Worm (Caenorhabditis elegans) whole organism, late embryonic: Measurements from ENCODE around the gene tmbi-4.

Experiments used
- F13H6.1 ChIP-seq: sonication (generic microtip); optimal IDR thresholded peaks from 2 replicates; lab custom pipeline; 2016; ENCODE audit warnings: missing genetic modification characterization, missing compliant biosample characterization
- K09A11.1 ChIP-seq: sonication (generic microtip); optimal IDR thresholded peaks from 2 replicates; lab custom pipeline; 2017; ENCODE audit warnings: antibody characterized with exemption, mild to moderate bottlenecking, missing genetic modification characterization, missing compliant biosample characterization; ENCODE audit not compliant: insufficient read depth
- T23F11.4 ChIP-seq: fragments of 200-800 bp; sonication (Bioruptor generic); optimal IDR thresholded peaks from 2 replicates; lab custom pipeline; 2018; ENCODE audit warnings: mild to moderate bottlenecking, missing genetic modification characterization, missing compliant biosample characterization
- Y22D7AL.16 ChIP-seq: sonication (generic microtip); optimal IDR thresholded peaks from 2 replicates; lab custom pipeline; 2016; ENCODE audit warnings: missing genetic modification characterization, missing compliant biosample characterization
- ahr-1 ChIP-seq: sonication (generic microtip); optimal IDR thresholded peaks from 2 replicates; lab custom pipeline; 2016; ENCODE audit warnings: missing genetic modification characterization, missing compliant biosample characterization
- ama-1 ChIP-seq: fragments of 150-350 bp; optimal IDR thresholded peaks from 2 replicates; lab custom pipeline; 2014
- ceh-14 ChIP-seq: sonication (generic microtip); optimal IDR thresholded peaks from 2 replicates; lab custom pipeline; 2016; ENCODE audit warnings: missing genotype, missing genetic modification characterization, missing compliant biosample characterization
- ceh-19 ChIP-seq: fragments of 200-800 bp; sonication (Bioruptor generic); optimal IDR thresholded peaks from 2 replicates; lab custom pipeline; 2018; ENCODE audit warnings: mild to moderate bottlenecking, missing genetic modification characterization, missing compliant biosample characterization
- ceh-2 ChIP-seq: sonication (generic microtip); optimal IDR thresholded peaks from 2 replicates; lab custom pipeline; 2016; ENCODE audit warnings: missing genotype, missing genetic modification characterization, missing compliant biosample characterization
- ceh-22 ChIP-seq: sonication (generic microtip); optimal IDR thresholded peaks from 2 replicates; lab custom pipeline; 2017; ENCODE audit warnings: missing biosample characterization, missing genetic modification characterization
- ceh-30 ChIP-seq: fragments of 150-350 bp; optimal IDR thresholded peaks from 2 replicates; lab custom pipeline; 2014; ENCODE audit warnings: missing biosample characterization, missing genetic modification characterization
- ceh-31 ChIP-seq: sonication (generic microtip); optimal IDR thresholded peaks from 2 replicates; lab custom pipeline; 2016; ENCODE audit warnings: missing genetic modification characterization, missing compliant biosample characterization
- ceh-34 ChIP-seq: sonication (generic microtip); optimal IDR thresholded peaks from 2 replicates; lab custom pipeline; 2016; ENCODE audit warnings: mild to moderate bottlenecking, missing genetic modification characterization, missing compliant biosample characterization
- ceh-45 ChIP-seq: fragments of 200-800 bp; sonication (Bioruptor generic); IDR thresholded peaks from 2 replicates; pipeline ENCODE4 v1.3.6; 2022; ENCODE audit warnings: missing genetic modification reagents, missing genetic modification characterization, missing compliant biosample characterization
- ceh-48 ChIP-seq: sonication (generic microtip); optimal IDR thresholded peaks from 2 replicates; lab custom pipeline; 2016; ENCODE audit warnings: missing genetic modification characterization, inconsistent platforms, missing compliant biosample characterization
- dmd-4 ChIP-seq: sonication (generic microtip); optimal IDR thresholded peaks from 2 replicates; lab custom pipeline; 2016; ENCODE audit warnings: borderline replicate concordance, missing genetic modification characterization, missing compliant biosample characterization
- dve-1 ChIP-seq: sonication (generic microtip); optimal IDR thresholded peaks from 2 replicates; lab custom pipeline; 2017; ENCODE audit warnings: antibody characterized with exemption, mild to moderate bottlenecking, missing genetic modification characterization, missing compliant biosample characterization
- elt-2 ChIP-seq: sonication (generic microtip); optimal IDR thresholded peaks from 2 replicates; lab custom pipeline; 2016; ENCODE audit warnings: missing genetic modification reagents, missing genetic modification characterization, missing compliant biosample characterization
- elt-4 ChIP-seq: sonication (generic microtip); optimal IDR thresholded peaks from 2 replicates; lab custom pipeline; 2016; ENCODE audit warnings: missing genetic modification characterization, missing compliant biosample characterization
- ets-4 ChIP-seq: sonication (generic microtip); optimal IDR thresholded peaks from 2 replicates; lab custom pipeline; 2016; ENCODE audit warnings: missing genetic modification characterization, missing compliant biosample characterization
- fkh-6 ChIP-seq: sonication (generic microtip); optimal IDR thresholded peaks from 2 replicates; lab custom pipeline; 2016; ENCODE audit warnings: missing genetic modification characterization, missing compliant biosample characterization
- hlh-15 ChIP-seq: sonication (generic microtip); optimal IDR thresholded peaks from 2 replicates; lab custom pipeline; 2016; ENCODE audit warnings: missing genetic modification characterization, missing compliant biosample characterization
- hlh-30 ChIP-seq: sonication (generic microtip); optimal IDR thresholded peaks from 2 replicates; lab custom pipeline; 2017; ENCODE audit warnings: antibody characterized with exemption, missing genetic modification characterization, missing compliant biosample characterization; ENCODE audit not compliant: insufficient read depth
- hlh-8 ChIP-seq: sonication (generic microtip); optimal IDR thresholded peaks from 2 replicates; lab custom pipeline; 2016; ENCODE audit warnings: missing genotype, missing genetic modification characterization, missing compliant biosample characterization
- lin-11 ChIP-seq: fragments of 200-800 bp; sonication (Bioruptor generic); optimal IDR thresholded peaks from 2 replicates; lab custom pipeline; 2018; ENCODE audit warnings: mild to moderate bottlenecking, missing genetic modification characterization, missing compliant biosample characterization
- madf-2 ChIP-seq: sonication (generic microtip); optimal IDR thresholded peaks from 2 replicates; lab custom pipeline; 2017; ENCODE audit warnings: missing genetic modification characterization, missing compliant biosample characterization
- nfya-1 ChIP-seq: sonication (generic microtip); optimal IDR thresholded peaks from 2 replicates; lab custom pipeline; 2017; ENCODE audit warnings: missing genetic modification characterization, mild to moderate bottlenecking, missing compliant biosample characterization, antibody characterized with exemption, moderate library complexity
- npax-4 ChIP-seq: sonication (generic microtip); optimal IDR thresholded peaks from 2 replicates; lab custom pipeline; 2016; ENCODE audit warnings: missing genetic modification characterization, missing compliant biosample characterization
- odd-2 ChIP-seq: sonication (generic microtip); optimal IDR thresholded peaks from 2 replicates; lab custom pipeline; 2017; ENCODE audit warnings: antibody characterized with exemption, mild to moderate bottlenecking, missing genetic modification characterization, missing compliant biosample characterization
- pat-9 ChIP-seq: fragments of 200-800 bp; sonication (Bioruptor generic); optimal IDR thresholded peaks from 2 replicates; lab custom pipeline; 2018; ENCODE audit warnings: mild to moderate bottlenecking, missing genetic modification characterization, moderate library complexity, missing compliant biosample characterization
- pha-2 ChIP-seq: sonication (generic microtip); optimal IDR thresholded peaks from 2 replicates; lab custom pipeline; 2017; ENCODE audit warnings: mild to moderate bottlenecking, missing genetic modification characterization, missing compliant biosample characterization
- pqm-1 ChIP-seq: sonication (generic microtip); optimal IDR thresholded peaks from 2 replicates; lab custom pipeline; 2016; ENCODE audit warnings: missing genetic modification characterization, missing compliant biosample characterization
- pros-1 ChIP-seq: fragments of 150-350 bp; optimal IDR thresholded peaks from 2 replicates; lab custom pipeline; 2014; ENCODE audit warnings: missing biosample characterization, missing genetic modification reagents, missing genetic modification characterization
- sdc-2 ChIP-seq: sonication (generic microtip); optimal IDR thresholded peaks from 2 replicates; lab custom pipeline; 2016; ENCODE audit warnings: missing genotype, missing genetic modification characterization, missing compliant biosample characterization
- syd-9 ChIP-seq: sonication (generic microtip); optimal IDR thresholded peaks from 2 replicates; lab custom pipeline; 2016; ENCODE audit warnings: mild to moderate bottlenecking, missing genetic modification characterization, moderate library complexity, missing compliant biosample characterization
- unc-3 ChIP-seq, 2 experiments: fragments of 200-800 bp in 1 of 2; sonication (Bioruptor generic) in 1 of 2; sonication (generic microtip) in 1 of 2; conservative IDR thresholded peaks in 1 of 2; optimal IDR thresholded peaks in 1 of 2; 2 replicates each; pipeline versions ENCODE4 v1.3.6 to Lab custom; 2016 to 2022; ENCODE audit warnings: missing compliant biosample characterization in 2 of 2, missing genetic modification characterization in 2 of 2, missing genetic modification reagents in 1 of 2
- unc-86 ChIP-seq: sonication (generic microtip); optimal IDR thresholded peaks from 2 replicates; lab custom pipeline; 2016; ENCODE audit warnings: missing genetic modification characterization, missing compliant biosample characterization
- zip-5 ChIP-seq: sonication (generic microtip); optimal IDR thresholded peaks from 2 replicates; lab custom pipeline; 2016; ENCODE audit warnings: missing genetic modification characterization, missing compliant biosample characterization

tmbi-4 gene

ce11 chrX:9137402-9137801 is 13.1 kb upstream of the tmbi-4 start, which contains the start of gene B0563.6:
B0563.6 (plus strand) TSS chrX:9137702.
- no peak for TF ChIP-seq ets-4 (tag; lab: Kevin White, UChicago)
- no peak for TF ChIP-seq lin-11
- no peak for TF ChIP-seq pha-2 (tag; lab: Kevin White, UChicago)
- no peak for TF ChIP-seq nfya-1 (tag; lab: Kevin White, UChicago)
- TF ChIP-seq elt-2 = no peak

ce11 chrX:9145848-9146247 is 4.6 kb upstream of the tmbi-4 start, which contains the start of gene B0563.5:
B0563.5 (plus strand) TSS chrX:9146148.
- TF ChIP-seq elt-4 (tag; lab: Kevin White, UChicago) (no peak), npax-4 (tag; lab: Kevin White, UChicago) (no peak), madf-2 (no peak), pat-9 (no peak), ets-4 (tag; lab: Kevin White, UChicago) (no peak), hlh-30 (tag; lab: Kevin White, UChicago) (no peak), nfya-1 (tag; lab: Kevin White, UChicago) (no peak), ceh-2 (tag; lab: Kevin White, UChicago) (no peak), ceh-31 (tag; lab: Kevin White, UChicago) (no peak), F13H6.1 (tag; lab: Kevin White, UChicago) (no peak), dve-1 (tag; lab: Kevin White, UChicago) (no peak), unc-3 (GFP tag; conservative IDR thresholded peaks at IDR 0.05; lab: Robert Waterston, UW) (no peak), unc-3 (tag; optimal IDR thresholded peaks at IDR 0.05; lab: Kevin White, UChicago) (no peak), sdc-2 (tag; lab: Kevin White, UChicago) (no peak), ahr-1 (no peak), ceh-48 (tag; lab: Kevin White, UChicago) (no peak), zip-5 (tag; lab: Kevin White, UChicago) (no peak), unc-86 (tag; lab: Kevin White, UChicago) (no peak), pha-2 (tag; lab: Kevin White, UChicago) (no peak), ceh-45 (GFP tag; lab: Robert Waterston, UW) (no peak)

- TF ChIP-seq Y22D7AL.16 (tag; lab: Kevin White, UChicago) (no peak), K09A11.1 (tag; lab: Kevin White, UChicago) (no peak), dmd-4 (tag; lab: Kevin White, UChicago) (no peak), ceh-19 (GFP tag; lab: Kevin White, UChicago) (no peak), hlh-15 (tag; lab: Kevin White, UChicago) (no peak), odd-2 (tag; lab: Kevin White, UChicago) (no peak), madf-2 (no peak), ceh-22 (tag; lab: Kevin White, UChicago) (no peak), ceh-34 (tag; lab: Kevin White, UChicago) (no peak), T23F11.4 (GFP tag; lab: Kevin White, UChicago) (no peak), pros-1 (no peak), ceh-2 (tag; lab: Kevin White, UChicago) (no peak), ceh-45 (GFP tag; lab: Robert Waterston, UW) (no peak), ama-1 (no peak), ceh-30 (tag; lab: Kevin White, UChicago) (no peak), ceh-14 (tag; lab: Kevin White, UChicago) (no peak), F13H6.1 (tag; lab: Kevin White, UChicago) (no peak)
- TF ChIP-seq, all 69 proteins: peak for 0
Observed at ce11 chrX:9146953-9147352, 3.5 kb upstream of the tmbi-4 start.

- TF ChIP-seq ceh-2 (tag; lab: Kevin White, UChicago) (no peak), hlh-8 (tag; lab: Kevin White, UChicago) (no peak), hlh-30 (tag; lab: Kevin White, UChicago) (no peak), ceh-22 (tag; lab: Kevin White, UChicago) (no peak), fkh-6 (tag; lab: Kevin White, UChicago) (no peak), syd-9 (no peak), pqm-1 (tag; lab: Kevin White, UChicago) (no peak)
- TF ChIP-seq, all 69 proteins: peak for 0
Observed at ce11 chrX:9154216-9154615, 3.7 kb downstream of the tmbi-4 start, which contains the start of gene B0563.7. B0563.7 (minus strand) TSS chrX:9154316.
